Worm (Caenorhabditis elegans) whole organism, late embryonic: ENCODE data around the gene irld-48.

Experiments used
- ahr-1 ChIP-seq: sonication (generic microtip); optimal IDR thresholded peaks from 2 replicates; lab custom pipeline; 2016; ENCODE audit warnings: missing genetic modification characterization, missing compliant biosample characterization
- rnt-1 ChIP-seq: sonication (generic microtip); optimal IDR thresholded peaks from 2 replicates; lab custom pipeline; 2016; ENCODE audit warnings: missing genetic modification characterization, missing compliant biosample characterization

DNA sequence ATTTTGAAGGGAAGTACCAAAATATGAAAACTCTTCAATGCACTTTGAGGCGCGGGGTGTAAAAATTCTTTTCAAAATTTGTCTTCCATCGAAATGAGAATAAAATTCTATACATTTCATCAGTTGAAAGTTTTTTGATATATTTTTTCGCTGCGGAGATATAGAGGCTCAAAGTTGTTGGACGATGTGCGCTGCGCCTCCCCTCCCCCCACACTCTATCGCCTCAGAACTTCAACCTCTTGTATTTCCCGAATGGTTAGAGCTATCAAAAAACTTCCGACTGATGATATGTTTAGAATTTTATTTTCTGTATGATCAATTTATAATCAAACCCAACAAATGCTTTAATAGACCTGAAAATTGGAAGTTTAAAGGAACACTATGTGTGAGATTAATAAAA, 7.3 kb upstream of the irld-48 start:
- no peak for TF ChIP-seq rnt-1 (tag; lab: Kevin White, UChicago)
- TF ChIP-seq ahr-1 (tag; lab: Kevin White, UChicago) = no peak
